Fruit fly (Drosophila melanogaster): ENCODE data around the gene Gagr.

Gagr gene

dm6 chr3L:16381184-16381797 lies 13.1 kb upstream of the Gagr start, which contains the start of gene Agpat4 (continued):
- TF ChIP-seq grn (GFP tag; optimal IDR thresholded peaks at IDR 0.05) (peak; percentile 100), CG12659 (GFP tag; optimal IDR thresholded peaks at IDR 0.05) (peak; percentile 23), ttk (GFP tag; IDR thresholded peaks at IDR 0.05) (0 out of 2 replicates have a peak, but pooled peaks have one; percentile 49), CG4617 (GFP tag; optimal IDR thresholded peaks at IDR 0.05; ENCODE audit: borderline replicate concordance) (peak; percentile 26), Opbp (GFP tag; IDR thresholded peaks at IDR 0.05; ENCODE audit: partially characterized antibody) (peak; percentile 35; the same call in 1 of the 3 replicates), da (GFP tag; optimal IDR thresholded peaks at IDR 0.05) (no peak), wek (GFP tag; optimal IDR thresholded peaks at IDR 0.05) (peak; percentile 89), ci (GFP tag; IDR thresholded peaks at IDR 0.05) (0 out of 3 replicates have a peak, but pooled peaks have one; percentile 3), Ets97D (GFP tag; optimal IDR thresholded peaks at IDR 0.05) (peak; percentile 46), CG1603 (tag; optimal IDR thresholded peaks at IDR 0.05) (peak; percentile 37), CG12942 (GFP tag; optimal IDR thresholded peaks at IDR 0.05) (no peak), CG3838 (GFP tag; optimal IDR thresholded peaks at IDR 0.05) (no peak), Lhr (GFP tag; optimal IDR thresholded peaks at IDR 0.05) (peak; percentile 82), Dref (GFP tag; IDR thresholded peaks at IDR 0.05) (peak; percentile 42), CG14710 (tag; optimal IDR thresholded peaks at IDR 0.05) (peak; percentile 26), CG32532 (GFP tag; IDR thresholded peaks at IDR 0.05) (peak; percentile 32; the same call in 1 of the 2 replicates), Abd-B (GFP tag; optimal IDR thresholded peaks at IDR 0.05) (peak; percentile 11), inv (GFP tag; IDR thresholded peaks at IDR 0.05; ENCODE audit: partially characterized antibody) (peak; percentile 23; the same call in 1 of the 2 replicates), Myb (GFP tag; optimal IDR thresholded peaks at IDR 0.05) (peak; percentile 86), ATbp (GFP tag; optimal IDR thresholded peaks at IDR 0.05) (no peak), ERR (GFP tag; optimal IDR thresholded peaks at IDR 0.05) (peak; percentile 27), Elba2 (GFP tag; optimal IDR thresholded peaks at IDR 0.05) (peak; percentile 71), CG1602 (GFP tag; optimal IDR thresholded peaks at IDR 0.05) (no peak), ara (GFP tag; IDR thresholded peaks at IDR 0.05) (no peak), kni (GFP tag; optimal IDR thresholded peaks at IDR 0.05) (peak; percentile 14), nmo (GFP tag; optimal IDR thresholded peaks at IDR 0.05) (peak; percentile 61), CG17385 (GFP tag; optimal IDR thresholded peaks at IDR 0.05) (no peak), HLH4C (GFP tag; IDR thresholded peaks at IDR 0.05; ENCODE audit: partially characterized antibody) (peak; percentile 55; the same call in 1 of the 3 replicates), Doc3 (GFP tag; IDR thresholded peaks at IDR 0.05; ENCODE audit: partially characterized antibody) (no peak), dpn (GFP tag; optimal IDR thresholded peaks at IDR 0.05) (no peak), Doc2 (GFP tag; IDR thresholded peaks at IDR 0.05) (no peak), CG10209 (GFP tag; optimal IDR thresholded peaks at IDR 0.05) (no peak), CG12769 (tag; optimal IDR thresholded peaks at IDR 0.05) (peak; percentile 12)

- TF ChIP-seq Antp (GFP tag; optimal IDR thresholded peaks at IDR 0.05): no peak
- TF ChIP-seq chinmo (GFP tag; IDR thresholded peaks at IDR 0.05; ENCODE audit: partially characterized antibody): 0 out of 4 replicates have a peak, but pooled peaks have one; percentile 30
- TF ChIP-seq unpg (GFP tag; optimal IDR thresholded peaks at IDR 0.05): no peak
- TF ChIP-seq Pdp1 (GFP tag; optimal IDR thresholded peaks at IDR 0.05): peak in 1 of 2 experiments; percentile 87
- TF ChIP-seq E2f2 (GFP tag; IDR thresholded peaks at IDR 0.05): no peak
- TF ChIP-seq grn (GFP tag; optimal IDR thresholded peaks at IDR 0.05): peak; percentile 20
- peak; percentile 79 for TF ChIP-seq exex (tag; optimal IDR thresholded peaks at IDR 0.05)
- TF ChIP-seq CG14860 (GFP tag; IDR thresholded peaks at IDR 0.05; ENCODE audit: partially characterized antibody): no peak
Measured at dm6 chr3L:16383056-16383455, 11.3 kb upstream of the Gagr start.

All from whole organism, embryonic.